Worm (Caenorhabditis elegans) whole organism, L4 larva: ENCODE results near the gene lgc-20.

Experiments
- aly-2 ChIP-seq: sonication (generic microtip); optimal IDR thresholded peaks from 2 replicates; lab custom pipeline; 2018; ENCODE audit warnings: missing biosample characterization, missing genetic modification characterization
- dpl-1 ChIP-seq: fragments of 150-350 bp; optimal IDR thresholded peaks from 2 replicates; lab custom pipeline; 2014; ENCODE audit warnings: missing biosample characterization, missing genetic modification reagents, missing genetic modification characterization
- hlh-30 ChIP-seq: sonication (generic microtip); optimal IDR thresholded peaks from 2 replicates; lab custom pipeline; 2017; ENCODE audit warnings: antibody characterized with exemption, mild to moderate bottlenecking, missing genetic modification characterization, missing compliant biosample characterization; ENCODE audit not compliant: insufficient read depth

ce11 chrII:11314165-11314564, 29.2 kb downstream of the lgc-20 start, which contains the start of gene T24F1.4:
- TF ChIP-seq hlh-30 (tag; lab: Kevin White, UChicago), result no peak
- no peak for TF ChIP-seq dpl-1 (GFP tag; lab: Kevin White, UChicago)
- TF ChIP-seq aly-2 (tag; lab: Kevin White, UChicago), result no peak
